Fruit fly (Drosophila melanogaster) whole organism, prepupa: ENCODE data around the gene CG6765.
A peak's percentile ranks its signal among the peaks of the same experiment; 100 is the strongest.

Experiments
- Blimp-1 ChIP-seq: fragments of 200-800 bp; sonication (Bioruptor generic); optimal IDR thresholded peaks from 3 replicates; lab custom pipeline; 2017; ENCODE audit warnings: missing biosample characterization, missing genetic modification characterization, mild to moderate bottlenecking, moderate library complexity, missing genetic modification reagents
- CG10631 ChIP-seq: fragments of 200-800 bp; sonication (Bioruptor generic); optimal IDR thresholded peaks from 2 replicates; lab custom pipeline; 2016; ENCODE audit warnings: missing biosample characterization, missing genetic modification characterization
- CG10669 ChIP-seq: fragments of 200-800 bp; sonication (Bioruptor generic); optimal IDR thresholded peaks from 3 replicates; lab custom pipeline; 2018; ENCODE audit warnings: missing biosample characterization, mild to moderate bottlenecking, missing genetic modification characterization, moderate library complexity
- CG11762 ChIP-seq: fragments of 200-800 bp; sonication (Bioruptor generic); optimal IDR thresholded peaks from 3 replicates; lab custom pipeline; 2016; ENCODE audit warnings: missing biosample characterization, missing genetic modification characterization; ENCODE audit not compliant: insufficient read depth
- CG11902 ChIP-seq: fragments of 200-800 bp; sonication (Bioruptor generic); optimal IDR thresholded peaks from 3 replicates; lab custom pipeline; 2016; ENCODE audit warnings: missing biosample characterization, missing genetic modification characterization
- CG15336 ChIP-seq: fragments of 200-800 bp; sonication (Bioruptor generic); IDR thresholded peaks from 2 replicates; pipeline ENCODE4 v1.3.6; 2022; ENCODE audit warnings: missing biosample characterization, missing genetic modification characterization
- CG1621 ChIP-seq: fragments of 200-800 bp; sonication (Bioruptor generic); optimal IDR thresholded peaks from 3 replicates; lab custom pipeline; 2018; ENCODE audit warnings: missing biosample characterization, mild to moderate bottlenecking, missing genetic modification characterization
- CG16779 ChIP-seq: fragments of 200-800 bp; sonication (Bioruptor generic); optimal IDR thresholded peaks from 3 replicates; lab custom pipeline; 2017; ENCODE audit warnings: missing biosample characterization, mild to moderate bottlenecking, missing genetic modification characterization
- CG3032 ChIP-seq: fragments of 200-800 bp; optimal IDR thresholded peaks from 2 replicates; lab custom pipeline; 2019; ENCODE audit warnings: missing biosample characterization, mild to moderate bottlenecking, missing genetic modification characterization, moderate library complexity
- CG32006 ChIP-seq: fragments of 200-800 bp; sonication (Bioruptor generic); optimal IDR thresholded peaks from 3 replicates; lab custom pipeline; 2017; ENCODE audit warnings: missing biosample characterization, mild to moderate bottlenecking, missing genetic modification characterization
- CG34406 ChIP-seq: fragments of 200-800 bp; sonication (Bioruptor generic); optimal IDR thresholded peaks from 3 replicates; lab custom pipeline; 2016; ENCODE audit warnings: missing biosample characterization, missing genetic modification characterization
- CG3919 ChIP-seq: fragments of 200-800 bp; sonication (Bioruptor generic); optimal IDR thresholded peaks from 3 replicates; lab custom pipeline; 2016; ENCODE audit warnings: missing biosample characterization, missing genetic modification characterization
- CG4318 ChIP-seq: fragments of 200-800 bp; sonication (Bioruptor generic); optimal IDR thresholded peaks from 3 replicates; lab custom pipeline; 2017; ENCODE audit warnings: missing biosample characterization, mild to moderate bottlenecking, missing genetic modification characterization
- CG6163 ChIP-seq: fragments of 200-800 bp; sonication (Bioruptor generic); IDR thresholded peaks from 3 replicates; pipeline ENCODE4 v1.3.6; 2022; ENCODE audit warnings: missing biosample characterization, missing genetic modification characterization
- CG6276 ChIP-seq: fragments of 200-800 bp; sonication (Bioruptor generic); optimal IDR thresholded peaks from 2 replicates; lab custom pipeline; 2017; ENCODE audit warnings: missing biosample characterization, mild to moderate bottlenecking, missing genetic modification characterization
- CG6792 ChIP-seq: fragments of 200-800 bp; sonication (Bioruptor generic); optimal IDR thresholded peaks from 3 replicates; lab custom pipeline; 2016; ENCODE audit warnings: missing biosample characterization, missing genetic modification characterization
- CG6808 ChIP-seq: fragments of 200-800 bp; sonication (Bioruptor generic); optimal IDR thresholded peaks from 3 replicates; lab custom pipeline; 2017; ENCODE audit warnings: missing biosample characterization, missing genetic modification characterization, mild to moderate bottlenecking, moderate library complexity, missing genetic modification reagents
- CG6854 ChIP-seq: fragments of 200-800 bp; sonication (Bioruptor generic); optimal IDR thresholded peaks from 2 replicates; lab custom pipeline; 2017; ENCODE audit warnings: missing biosample characterization, mild to moderate bottlenecking, missing genetic modification characterization
- CG8119 ChIP-seq: fragments of 200-800 bp; sonication (Bioruptor generic); IDR thresholded peaks from 3 replicates; pipeline ENCODE4 v1.3.6; 2022; ENCODE audit warnings: missing biosample characterization, missing genetic modification characterization
- CG9139 ChIP-seq: fragments of 200-800 bp; sonication (Bioruptor generic); optimal IDR thresholded peaks from 3 replicates; lab custom pipeline; 2017; ENCODE audit warnings: missing biosample characterization, mild to moderate bottlenecking, missing genetic modification characterization
- Eip78C ChIP-seq: fragments of 200-800 bp; sonication (Bioruptor generic); peaks from one replicate; lab custom pipeline; 2016; ENCODE audit warnings: missing biosample characterization, missing genetic modification characterization
- Eip93F ChIP-seq: fragments of 200-800 bp; sonication (Bioruptor generic); optimal IDR thresholded peaks from 2 replicates; lab custom pipeline; 2016; ENCODE audit warnings: missing biosample characterization, mild to moderate bottlenecking, missing genetic modification characterization
- Ets21C ChIP-seq: fragments of 200-800 bp; sonication (Bioruptor generic); optimal IDR thresholded peaks from 3 replicates; lab custom pipeline; 2016; ENCODE audit warnings: missing biosample characterization, missing genetic modification characterization
- Ets96B ChIP-seq: fragments of 200-800 bp; optimal IDR thresholded peaks from 2 replicates; lab custom pipeline; 2019; ENCODE audit warnings: missing biosample characterization, mild to moderate bottlenecking, missing genetic modification characterization, moderate library complexity
- Gug ChIP-seq: fragments of 200-800 bp; sonication (Bioruptor generic); IDR thresholded peaks from 2 replicates; pipeline ENCODE4 v1.3.6; 2022; ENCODE audit warnings: missing biosample characterization, missing genetic modification characterization
- Hr38 ChIP-seq: sonication (Bioruptor generic); optimal IDR thresholded peaks from 2 replicates; lab custom pipeline; 2016; ENCODE audit warnings: missing biosample characterization, missing genetic modification characterization
- Hr39 ChIP-seq: fragments of 200-800 bp; sonication (Bioruptor generic); optimal IDR thresholded peaks from 2 replicates; lab custom pipeline; 2016; ENCODE audit warnings: missing biosample characterization, missing genetic modification characterization
- Hr4 ChIP-seq: fragments of 200-800 bp; sonication (Bioruptor generic); optimal IDR thresholded peaks from 3 replicates; lab custom pipeline; 2016; ENCODE audit warnings: missing biosample characterization, missing genetic modification characterization
- Lpt ChIP-seq: fragments of 200-800 bp; sonication (Bioruptor generic); optimal IDR thresholded peaks from 3 replicates; lab custom pipeline; 2016; ENCODE audit warnings: missing biosample characterization, missing genetic modification characterization
- Met ChIP-seq: fragments of 200-800 bp; sonication (Bioruptor generic); optimal IDR thresholded peaks from 3 replicates; lab custom pipeline; 2016; ENCODE audit warnings: missing biosample characterization, missing genetic modification characterization
- OdsH ChIP-seq: fragments of 200-800 bp; sonication (Bioruptor generic); optimal IDR thresholded peaks from 3 replicates; lab custom pipeline; 2016; ENCODE audit warnings: missing biosample characterization, missing genetic modification characterization
- Sox14 ChIP-seq: fragments of 200-800 bp; sonication (Bioruptor generic); optimal IDR thresholded peaks from 3 replicates; lab custom pipeline; 2016; ENCODE audit warnings: missing biosample characterization, missing genetic modification characterization
- Sox15 ChIP-seq: fragments of 200-800 bp; sonication (Bioruptor generic); optimal IDR thresholded peaks from 3 replicates; lab custom pipeline; 2016; ENCODE audit warnings: missing biosample characterization, missing genetic modification characterization
- achi ChIP-seq: fragments of 200-800 bp; sonication (Bioruptor generic); optimal IDR thresholded peaks from 3 replicates; lab custom pipeline; 2016; ENCODE audit warnings: missing biosample characterization, missing genetic modification characterization
- acj6 ChIP-seq: fragments of 200-800 bp; sonication (Bioruptor generic); optimal IDR thresholded peaks from 3 replicates; lab custom pipeline; 2016; ENCODE audit warnings: missing biosample characterization, missing genetic modification characterization
- dac ChIP-seq: fragments of 200-800 bp; sonication (Bioruptor generic); optimal IDR thresholded peaks from 2 replicates; lab custom pipeline; 2017; ENCODE audit warnings: missing biosample characterization, mild to moderate bottlenecking, missing genetic modification characterization
- dsx ChIP-seq: fragments of 200-800 bp; optimal IDR thresholded peaks from 3 replicates; lab custom pipeline; 2019; ENCODE audit warnings: missing biosample characterization, mild to moderate bottlenecking, missing genetic modification characterization, moderate library complexity; ENCODE audit not compliant: poor library complexity, severe bottlenecking
- eg ChIP-seq: fragments of 200-800 bp; sonication (Bioruptor generic); IDR thresholded peaks from 3 replicates; pipeline ENCODE4 v1.3.6; 2022; ENCODE audit warnings: missing biosample characterization, missing genetic modification characterization
- esn ChIP-seq: fragments of 200-800 bp; sonication (Bioruptor generic); optimal IDR thresholded peaks from 2 replicates; lab custom pipeline; 2016; ENCODE audit warnings: missing biosample characterization, mild to moderate bottlenecking, missing genetic modification characterization, moderate library complexity
- fd59A ChIP-seq: fragments of 200-800 bp; sonication (Bioruptor generic); optimal IDR thresholded peaks from 2 replicates; lab custom pipeline; 2017; ENCODE audit warnings: missing biosample characterization, mild to moderate bottlenecking, missing genetic modification characterization, missing genetic modification reagents
- fd85E ChIP-seq: fragments of 200-800 bp; sonication (Bioruptor generic); optimal IDR thresholded peaks from 3 replicates; lab custom pipeline; 2016; ENCODE audit warnings: missing biosample characterization, missing genetic modification characterization
- fkh ChIP-seq: fragments of 200-800 bp; sonication (Bioruptor generic); optimal IDR thresholded peaks from 3 replicates; lab custom pipeline; 2017; ENCODE audit warnings: missing biosample characterization, mild to moderate bottlenecking, missing genetic modification characterization, moderate library complexity
- net ChIP-seq: fragments of 200-800 bp; sonication (Bioruptor generic); optimal IDR thresholded peaks from 3 replicates; lab custom pipeline; 2016; ENCODE audit warnings: missing biosample characterization, missing genetic modification characterization
- pdm3 ChIP-seq: fragments of 200-800 bp; sonication (Bioruptor generic); optimal IDR thresholded peaks from 3 replicates; lab custom pipeline; 2016; ENCODE audit warnings: missing biosample characterization, missing genetic modification characterization
- salr ChIP-seq, 2 experiments: fragments of 200-800 bp; sonication (Bioruptor generic); optimal IDR thresholded peaks; 3 replicates each; lab custom pipeline; 2016 to 2018; ENCODE audit warnings: missing biosample characterization in 2 of 2, missing genetic modification characterization in 2 of 2, mild to moderate bottlenecking in 1 of 2
- spab ChIP-seq: fragments of 200-800 bp; sonication (Bioruptor generic); optimal IDR thresholded peaks from 2 replicates; lab custom pipeline; 2017; ENCODE audit warnings: missing biosample characterization, mild to moderate bottlenecking, missing genetic modification characterization, missing genetic modification reagents
- ss ChIP-seq, 2 experiments: fragments of 200-800 bp; sonication (Bioruptor generic); optimal IDR thresholded peaks; 2 replicates in 1 of 2; 3 replicates in 1 of 2; lab custom pipeline; 2017 to 2018; ENCODE audit warnings: mild to moderate bottlenecking in 2 of 2, missing biosample characterization in 2 of 2, missing genetic modification characterization in 2 of 2, moderate library complexity in 1 of 2
- svp ChIP-seq: fragments of 200-800 bp; sonication (Bioruptor generic); peaks from one replicate; lab custom pipeline; 2016; ENCODE audit warnings: missing biosample characterization, missing genetic modification characterization
- vri ChIP-seq: fragments of 200-800 bp; sonication (Bioruptor generic); optimal IDR thresholded peaks from 3 replicates; lab custom pipeline; 2016; ENCODE audit warnings: missing biosample characterization, mild to moderate bottlenecking, missing genetic modification characterization

CG6765 gene

dm6 chr3L:8514768-8515167 is 2.2 kb downstream of the CG6765 start, which contains the start of gene CG6683:
CG6683 (minus strand) TSS chr3L:8514921.
- no peak for TF ChIP-seq Eip93F (GFP tag; lab: Kevin White, UChicago)
- TF ChIP-seq CG6808, result no peak
- TF ChIP-seq pdm3, result no peak
- TF ChIP-seq fkh (GFP tag; lab: Kevin White, UChicago), result peak; percentile 90
- TF ChIP-seq CG16779 (tag; lab: Kevin White, UChicago), result no peak
- no peak for TF ChIP-seq CG3919 (GFP tag; lab: Kevin White, UChicago)
- TF ChIP-seq Hr4 (GFP tag; lab: Kevin White, UChicago), result no peak

- no peak for TF ChIP-seq CG10631
- TF ChIP-seq CG16779 (tag; lab: Kevin White, UChicago), result peak; percentile 46
- TF ChIP-seq OdsH (GFP tag; lab: Kevin White, UChicago), result no peak
- no peak for TF ChIP-seq pdm3
- peak; percentile 59 for TF ChIP-seq CG6854 (GFP tag; lab: Kevin White, UChicago)
- TF ChIP-seq Hr4 (GFP tag; lab: Kevin White, UChicago), result no peak
- TF ChIP-seq Sox15 (GFP tag; lab: Kevin White, UChicago), result no peak
- TF ChIP-seq CG8119 (GFP tag; lab: Robert Waterston, UW), result peak; percentile 73
- TF ChIP-seq Gug (GFP tag; lab: Robert Waterston, UW), result no peak
- no peak for TF ChIP-seq dac (GFP tag; lab: Kevin White, UChicago)
- no peak for TF ChIP-seq spab
- no peak for TF ChIP-seq CG6808
- TF ChIP-seq ss (GFP tag; optimal IDR thresholded peaks at IDR 0.05; lab: Kevin White, UChicago), result peak; percentile 51 to 54
- TF ChIP-seq vri (GFP tag; lab: Kevin White, UChicago), result no peak
- no peak for TF ChIP-seq CG3032 (tag; lab: Kevin White, UChicago)
- no peak for TF ChIP-seq CG6276 (GFP tag; lab: Kevin White, UChicago)
- TF ChIP-seq Ets96B (tag; lab: Kevin White, UChicago), result peak; percentile 3
- no peak for TF ChIP-seq Sox14 (GFP tag; lab: Kevin White, UChicago)
- no peak for TF ChIP-seq CG1621 (tag; lab: Kevin White, UChicago)
- TF ChIP-seq fd85E (GFP tag; lab: Kevin White, UChicago), result peak; percentile 28
- no peak for TF ChIP-seq esn (GFP tag; lab: Kevin White, UChicago)
- peak; percentile 56 for TF ChIP-seq dsx (GFP tag; lab: Kevin White, UChicago)
- no peak for TF ChIP-seq achi (GFP tag; lab: Kevin White, UChicago)
- TF ChIP-seq Blimp-1 (GFP tag; lab: Kevin White, UChicago), result no peak
- peak; percentile 69 for TF ChIP-seq Eip78C (GFP tag; lab: Kevin White, UChicago)
- no peak for TF ChIP-seq Hr38 (GFP tag; lab: Kevin White, UChicago)
- no peak for TF ChIP-seq CG10669 (GFP tag; lab: Kevin White, UChicago)
- no peak for TF ChIP-seq salr (GFP tag; optimal IDR thresholded peaks at IDR 0.05; lab: Kevin White, UChicago)
- TF ChIP-seq CG6792 (GFP tag; lab: Kevin White, UChicago), result no peak
- TF ChIP-seq CG15336 (GFP tag; lab: Robert Waterston, UW), result peak; percentile 76
- TF ChIP-seq Met, result no peak
- TF ChIP-seq CG6163, result peak; percentile 62; the same call in 2 of the 3 replicates
- TF ChIP-seq Ets21C (GFP tag; lab: Kevin White, UChicago), result no peak
- TF ChIP-seq net, result no peak
- TF ChIP-seq fd59A (GFP tag; lab: Kevin White, UChicago), result no peak
- TF ChIP-seq CG11902, result no peak
- no peak for TF ChIP-seq CG9139 (GFP tag; lab: Kevin White, UChicago)
- no peak for TF ChIP-seq CG32006 (GFP tag; lab: Kevin White, UChicago)
- no peak for TF ChIP-seq Hr39 (GFP tag; lab: Kevin White, UChicago)
- no peak for TF ChIP-seq CG4318 (GFP tag; lab: Kevin White, UChicago)
- TF ChIP-seq CG11762 (GFP tag; lab: Kevin White, UChicago), result no peak
- TF ChIP-seq CG34406 (GFP tag; lab: Kevin White, UChicago), result peak; percentile 6
- TF ChIP-seq acj6 (GFP tag; lab: Kevin White, UChicago), result no peak
- peak; percentile 39; the same call in 1 of the 3 replicates for TF ChIP-seq eg (GFP tag; lab: Robert Waterston, UW)
- no peak for TF ChIP-seq svp (GFP tag; lab: Kevin White, UChicago)
- no peak for TF ChIP-seq Lpt (GFP tag; lab: Kevin White, UChicago)
These were observed 6.0 kb downstream of the CG6765 start, which contains the start of gene GstO3 for dm6 chr3L:8518516-8519087. GstO3 (plus strand) TSS chr3L:8518885.
